Worm (Caenorhabditis elegans): ENCODE results near the gene srh-68.

DNA sequence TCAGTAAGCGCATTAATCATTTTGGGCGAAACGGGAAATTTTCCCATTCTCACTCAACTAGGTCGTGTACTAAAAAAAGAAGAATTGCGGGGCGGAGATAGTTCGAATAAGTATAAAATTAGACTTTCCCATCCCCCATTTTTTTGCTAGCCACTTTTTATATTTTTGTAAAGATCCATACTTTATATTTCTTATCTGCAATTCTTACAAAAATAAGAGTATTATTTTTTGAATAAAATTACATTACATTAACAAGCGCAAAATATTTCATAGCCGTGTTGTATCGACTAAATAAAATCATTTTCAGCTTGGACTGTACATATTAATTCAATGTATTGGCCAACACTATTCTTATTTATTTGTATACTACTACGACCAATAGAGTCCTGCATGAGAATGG lies 48.4 kb downstream of the srh-68 start, which contains the start of gene F49C5.11:
- TF ChIP-seq unc-39 (tag; optimal IDR thresholded peaks at IDR 0.05) (no peak), nhr-237 (tag; optimal IDR thresholded peaks at IDR 0.05) (no peak), aly-2 (tag; optimal IDR thresholded peaks at IDR 0.05) (no peak), spr-3 (GFP tag; optimal IDR thresholded peaks at IDR 0.05) (no peak), lin-15B (tag; optimal IDR thresholded peaks at IDR 0.05) (no peak), nhr-28 (tag; optimal IDR thresholded peaks at IDR 0.05) (no peak), nhr-77 (tag; optimal IDR thresholded peaks at IDR 0.05) (no peak), unc-62 (GFP tag; optimal IDR thresholded peaks at IDR 0.05 in 1 of 2) (peak in 1 of 2 experiments; percentile 89), unc-62 (tag; optimal IDR thresholded peaks at IDR 0.05) (no peak), skn-1 (tag; optimal IDR thresholded peaks at IDR 0.05) (no peak)
